Worm (Caenorhabditis elegans) whole organism, early embryonic: Measurements from ENCODE around the gene clec-130.

Experiments
- F13C5.2 ChIP-seq: sonication (generic microtip); optimal IDR thresholded peaks from 2 replicates; lab custom pipeline; 2017; ENCODE audit warnings: mild to moderate bottlenecking, missing genetic modification characterization, inconsistent platforms, missing compliant biosample characterization
- ama-1 ChIP-seq: fragments of 150-350 bp; optimal IDR thresholded peaks from 2 replicates; lab custom pipeline; 2014
- tbx-37 ChIP-seq: fragments of 200-800 bp; sonication (Bioruptor generic); conservative IDR thresholded peaks from 2 replicates; pipeline ENCODE4 v1.3.6; 2022; ENCODE audit warnings: missing genetic modification reagents, missing genetic modification characterization, missing compliant biosample characterization

- TF ChIP-seq F13C5.2: no peak
- TF ChIP-seq tbx-37 (GFP tag; lab: Robert Waterston, UW): no peak
- TF ChIP-seq ama-1 (lab: Kevin White, UChicago): no peak
Measured at ce11 chrII:3576742-3577141, 3.4 kb downstream of the clec-130 start, which contains the start of gene clec-132.
